Worm (Caenorhabditis elegans) whole organism, L4/young adult: ENCODE results near the gene nspf-1.

Source experiments
- W03F9.2 ChIP-seq: fragments of 150-350 bp; optimal IDR thresholded peaks from 2 replicates; lab custom pipeline; 2014; ENCODE audit warnings: missing biosample characterization, missing genetic modification characterization
- dao-5 ChIP-seq: sonication (generic microtip); optimal IDR thresholded peaks from 2 replicates; lab custom pipeline; 2016; ENCODE audit warnings: missing genotype, missing genetic modification characterization, moderate library complexity, missing compliant biosample characterization
- him-1 ChIP-seq: sonication (generic microtip); optimal IDR thresholded peaks from 2 replicates; lab custom pipeline; 2016; ENCODE audit warnings: missing genotype, missing genetic modification reagents, missing genetic modification characterization, missing compliant biosample characterization

- TF ChIP-seq dao-5 (no peak), him-1 (no peak), W03F9.2 (tag; lab: Kevin White, UChicago) (no peak)
These were observed 29.9 kb downstream of the nspf-1 start, which contains the start of gene T05A8.3 for ce11 chrII:2717335-2717734.
